Worm (Caenorhabditis elegans): ENCODE data around the gene R11G1.11.

ce11 chrX:3631550-3631949 is 23.2 kb upstream of the R11G1.11 start:
- TF ChIP-seq dao-5 (tag; optimal IDR thresholded peaks at IDR 0.05) (no peak), him-1 (tag; optimal IDR thresholded peaks at IDR 0.05) (no peak)

Data from whole organism, L4/young adult.